Fruit fly (Drosophila melanogaster): ENCODE measurements around the gene Lcp65Af.
A peak's percentile ranks its signal among the peaks of the same experiment; 100 is the strongest.

Gene Lcp65Af

DNA sequence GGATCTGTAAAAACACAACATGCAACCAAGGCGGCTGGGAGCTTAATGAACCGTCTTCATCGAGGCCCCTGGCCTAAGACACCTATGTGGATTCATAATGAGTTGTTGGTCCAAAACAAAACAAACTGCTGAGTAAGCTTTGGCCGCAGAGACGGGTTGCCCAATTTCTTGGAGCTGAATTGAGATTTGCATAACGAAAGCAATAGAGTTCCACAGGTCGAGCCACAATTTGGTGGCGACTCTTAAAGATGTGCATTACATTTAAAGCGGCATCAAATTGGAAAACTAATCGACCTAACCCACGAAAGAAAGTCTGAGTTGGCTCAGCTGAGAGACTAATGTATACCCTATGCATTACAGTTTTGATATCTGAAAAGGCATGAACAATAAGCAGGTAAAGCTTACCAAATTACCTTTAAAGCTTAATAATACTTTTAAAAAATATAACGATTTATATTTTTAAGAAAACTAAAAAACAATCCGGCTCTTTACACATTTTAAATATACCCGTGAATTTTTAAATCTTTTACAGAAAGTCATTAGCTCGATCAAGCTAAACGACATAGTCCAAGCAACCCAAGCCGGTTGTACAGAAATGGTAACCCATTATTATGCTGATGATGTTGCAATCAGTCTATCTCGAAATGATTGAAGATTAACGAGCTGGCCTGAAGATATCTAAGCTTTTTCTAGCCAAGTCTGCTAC, 20.9 kb upstream of the Lcp65Af start, which contains the start of gene CG13297 (continued):
- no peak for TF ChIP-seq CG4404 (GFP tag; IDR thresholded peaks at IDR 0.05)
- no peak for TF ChIP-seq CG13624 (GFP tag; optimal IDR thresholded peaks at IDR 0.05)
- no peak for TF ChIP-seq Ravus (GFP tag; IDR thresholded peaks at IDR 0.05)
- peak; percentile 30 for TF ChIP-seq D19B (GFP tag; optimal IDR thresholded peaks at IDR 0.05)
- TF ChIP-seq CG4854 (GFP tag; optimal IDR thresholded peaks at IDR 0.05): no peak
- no peak for TF ChIP-seq CG8290 (GFP tag; optimal IDR thresholded peaks at IDR 0.05)
- no peak for TF ChIP-seq CG8290 (tag; optimal IDR thresholded peaks at IDR 0.05)
- TF ChIP-seq danr (GFP tag; IDR thresholded peaks at IDR 0.05): peak; percentile 45; the same call in 1 of the 2 replicates
- TF ChIP-seq CG13894 (tag; optimal IDR thresholded peaks at IDR 0.05): no peak
- peak; percentile 35 for TF ChIP-seq sqz (GFP tag; optimal IDR thresholded peaks at IDR 0.05)
- peak; percentile 50 for TF ChIP-seq CG10267 (tag; optimal IDR thresholded peaks at IDR 0.05)
- TF ChIP-seq NFAT (GFP tag; IDR thresholded peaks at IDR 0.05): no peak
- no peak for TF ChIP-seq kah (GFP tag; optimal IDR thresholded peaks at IDR 0.05)
- no peak for TF ChIP-seq BEAF-32 (GFP tag; optimal IDR thresholded peaks at IDR 0.05)
- TF ChIP-seq CG4730 (GFP tag; IDR thresholded peaks at IDR 0.05): peak; percentile 40; the same call in 1 of the 2 replicates
- no peak for TF ChIP-seq Atf6 (GFP tag; IDR thresholded peaks at IDR 0.05)
- TF ChIP-seq CG17361 (GFP tag; IDR thresholded peaks at IDR 0.05): peak; percentile 73
- TF ChIP-seq CG2889 (GFP tag; IDR thresholded peaks at IDR 0.05): no peak
- no peak for TF ChIP-seq slou (GFP tag; optimal IDR thresholded peaks at IDR 0.05)
- TF ChIP-seq CG16863 (GFP tag; optimal IDR thresholded peaks at IDR 0.05): no peak
- no peak for TF ChIP-seq dm (GFP tag; optimal IDR thresholded peaks at IDR 0.05)
- TF ChIP-seq Hr39 (optimal IDR thresholded peaks at IDR 0.05): no peak
- peak; percentile 18 for TF ChIP-seq salm (tag; optimal IDR thresholded peaks at IDR 0.05)
- peak; percentile 38 for TF ChIP-seq jing (GFP tag; optimal IDR thresholded peaks at IDR 0.05)
- TF ChIP-seq CG14050 (GFP tag; IDR thresholded peaks at IDR 0.05): no peak
- TF ChIP-seq CG5180 (GFP tag; optimal IDR thresholded peaks at IDR 0.05): peak; percentile 63
- TF ChIP-seq shn (GFP tag; optimal IDR thresholded peaks at IDR 0.05): no peak
- TF ChIP-seq bsh (GFP tag; optimal IDR thresholded peaks at IDR 0.05): no peak
- TF ChIP-seq fd3F (GFP tag; optimal IDR thresholded peaks at IDR 0.05): peak; percentile 12
- peak; percentile 80 for TF ChIP-seq D19A (tag; optimal IDR thresholded peaks at IDR 0.05)
- no peak for TF ChIP-seq Dip3 (GFP tag; optimal IDR thresholded peaks at IDR 0.05)
- no peak for TF ChIP-seq H2.0 (GFP tag; IDR thresholded peaks at IDR 0.05)
- TF ChIP-seq trem (tag; optimal IDR thresholded peaks at IDR 0.05): peak; percentile 33
- TF ChIP-seq lbe (GFP tag; optimal IDR thresholded peaks at IDR 0.05): no peak
- TF ChIP-seq CG9932 (GFP tag; IDR thresholded peaks at IDR 0.05): no peak
- no peak for TF ChIP-seq CG6175 (GFP tag; IDR thresholded peaks at IDR 0.05)
- no peak for TF ChIP-seq Neu2 (GFP tag; optimal IDR thresholded peaks at IDR 0.05; ENCODE audit: borderline replicate concordance)
- no peak for TF ChIP-seq stwl (tag; optimal IDR thresholded peaks at IDR 0.05)
- peak; percentile 64 for TF ChIP-seq CG7839 (tag; optimal IDR thresholded peaks at IDR 0.05)
- TF ChIP-seq Bgb (GFP tag; IDR thresholded peaks at IDR 0.05; ENCODE audit: partially characterized antibody): no peak
- no peak for TF ChIP-seq ci (GFP tag; IDR thresholded peaks at IDR 0.05)
- TF ChIP-seq Fer2 (tag; optimal IDR thresholded peaks at IDR 0.05): no peak
- peak; percentile 27 for TF ChIP-seq CG8281 (tag; optimal IDR thresholded peaks at IDR 0.05)
- TF ChIP-seq Antp (GFP tag; optimal IDR thresholded peaks at IDR 0.05): no peak
- TF ChIP-seq ATbp (GFP tag; optimal IDR thresholded peaks at IDR 0.05): peak; percentile 54
- peak; percentile 85 for TF ChIP-seq CG13296 (GFP tag; optimal IDR thresholded peaks at IDR 0.05)
- no peak for TF ChIP-seq CG17912 (GFP tag; optimal IDR thresholded peaks at IDR 0.05)
- TF ChIP-seq CG2712 (tag; optimal IDR thresholded peaks at IDR 0.05): peak; percentile 78
- no peak for TF ChIP-seq zfh2 (GFP tag; optimal IDR thresholded peaks at IDR 0.05)
- peak in 1 of 2 experiments; percentile 8 for TF ChIP-seq chif (GFP tag; optimal IDR thresholded peaks at IDR 0.05)
- TF ChIP-seq Sox100B (GFP tag; optimal IDR thresholded peaks at IDR 0.05): peak; percentile 84

Data from whole organism, embryonic.